Worm (Caenorhabditis elegans): ENCODE results near the gene pax-1.

- TF ChIP-seq ceh-43 (GFP tag; optimal IDR thresholded peaks at IDR 0.05), result no peak
- no peak for TF ChIP-seq tbx-8 (GFP tag; optimal IDR thresholded peaks at IDR 0.05)
- no peak for TF ChIP-seq nhr-237 (tag; optimal IDR thresholded peaks at IDR 0.05)
- no peak for TF ChIP-seq ces-1 (GFP tag; optimal IDR thresholded peaks at IDR 0.05)
- TF ChIP-seq pha-4 (tag; optimal IDR thresholded peaks at IDR 0.05), result no peak
- TF ChIP-seq mls-2 (tag; optimal IDR thresholded peaks at IDR 0.05), result no peak
Measured at ce11 chrV:8211993-8212392, 12.7 kb upstream of the pax-1 start.
